Worm (Caenorhabditis elegans): ENCODE data around the gene C14C11.2.

The C14C11.2 gene

ce11 chrV:5699835-5700441, 39.0 kb downstream of the C14C11.2 start, which contains the start of gene clec-1:
Gene clec-1, plus strand, starts transcription at chrV:5700154.
- no peak for TF ChIP-seq flt-1 (GFP tag; IDR thresholded peaks at IDR 0.05)
- TF ChIP-seq hnd-1 (tag; optimal IDR thresholded peaks at IDR 0.05), result no peak
- TF ChIP-seq tbx-37 (GFP tag; conservative IDR thresholded peaks at IDR 0.05), result no peak
- TF ChIP-seq hmg-4 (GFP tag; optimal IDR thresholded peaks at IDR 0.05), result no peak
- no peak for TF ChIP-seq ceh-36 (tag; optimal IDR thresholded peaks at IDR 0.05)
- no peak for TF ChIP-seq scrt-1 (GFP tag; IDR thresholded peaks at IDR 0.05)
- no peak for TF ChIP-seq tra-4 (tag; optimal IDR thresholded peaks at IDR 0.05)
- TF ChIP-seq F13C5.2 (tag; optimal IDR thresholded peaks at IDR 0.05), result no peak
- no peak for TF ChIP-seq tbx-11 (GFP tag; IDR thresholded peaks at IDR 0.05)
- TF ChIP-seq hmbx-1 (tag; optimal IDR thresholded peaks at IDR 0.05), result no peak
- no peak for TF ChIP-seq ceh-13 (GFP tag; optimal IDR thresholded peaks at IDR 0.05)
- no peak for TF ChIP-seq pes-1 (GFP tag; IDR thresholded peaks at IDR 0.05)
- no peak for TF ChIP-seq sea-1 (GFP tag; conservative IDR thresholded peaks at IDR 0.05)
- TF ChIP-seq ets-7 (tag; optimal IDR thresholded peaks at IDR 0.05), result no peak
- TF ChIP-seq aly-1 (tag; optimal IDR thresholded peaks at IDR 0.05), result no peak
- no peak for TF ChIP-seq ama-1 (optimal IDR thresholded peaks at IDR 0.05)
- TF ChIP-seq B0310.2 (tag; optimal IDR thresholded peaks at IDR 0.05), result no peak

- no peak for TF ChIP-seq flt-1 (GFP tag; IDR thresholded peaks at IDR 0.05)
- TF ChIP-seq ceh-36 (tag; optimal IDR thresholded peaks at IDR 0.05), result no peak
- TF ChIP-seq tbx-11 (GFP tag; IDR thresholded peaks at IDR 0.05), result no peak
- no peak for TF ChIP-seq B0310.2 (tag; optimal IDR thresholded peaks at IDR 0.05)
- no peak for TF ChIP-seq F13C5.2 (tag; optimal IDR thresholded peaks at IDR 0.05)
- no peak for TF ChIP-seq sea-1 (GFP tag; conservative IDR thresholded peaks at IDR 0.05)
Observed at ce11 chrV:5701106-5701505, 40.1 kb downstream of the C14C11.2 start.

- TF ChIP-seq hmg-4 (GFP tag; optimal IDR thresholded peaks at IDR 0.05) (no peak), ama-1 (optimal IDR thresholded peaks at IDR 0.05) (no peak), scrt-1 (GFP tag; IDR thresholded peaks at IDR 0.05) (no peak), tbx-37 (GFP tag; conservative IDR thresholded peaks at IDR 0.05) (no peak), hmbx-1 (tag; optimal IDR thresholded peaks at IDR 0.05) (no peak), flt-1 (GFP tag; IDR thresholded peaks at IDR 0.05) (no peak), ceh-36 (tag; optimal IDR thresholded peaks at IDR 0.05) (no peak)
Observed at ce11 chrV:5704467-5704866, 43.5 kb downstream of the C14C11.2 start.

- TF ChIP-seq tbx-11 (GFP tag; IDR thresholded peaks at IDR 0.05), result no peak
- no peak for TF ChIP-seq tra-4 (tag; optimal IDR thresholded peaks at IDR 0.05)
- no peak for TF ChIP-seq sea-1 (GFP tag; conservative IDR thresholded peaks at IDR 0.05)
- no peak for TF ChIP-seq ceh-36 (tag; optimal IDR thresholded peaks at IDR 0.05)
- TF ChIP-seq aly-1 (tag; optimal IDR thresholded peaks at IDR 0.05), result no peak
- TF ChIP-seq F13C5.2 (tag; optimal IDR thresholded peaks at IDR 0.05), result no peak
- no peak for TF ChIP-seq pes-1 (GFP tag; IDR thresholded peaks at IDR 0.05)
- no peak for TF ChIP-seq hmg-4 (GFP tag; optimal IDR thresholded peaks at IDR 0.05)
- no peak for TF ChIP-seq hnd-1 (tag; optimal IDR thresholded peaks at IDR 0.05)
- no peak for TF ChIP-seq ama-1 (optimal IDR thresholded peaks at IDR 0.05)
- no peak for TF ChIP-seq ceh-13 (GFP tag; optimal IDR thresholded peaks at IDR 0.05)
- no peak for TF ChIP-seq tbx-37 (GFP tag; conservative IDR thresholded peaks at IDR 0.05)
Observed at ce11 chrV:5705510-5705909, 44.6 kb downstream of the C14C11.2 start, which contains the start of gene peli-1. Gene peli-1, plus strand, starts transcription at chrV:5705810.

- TF ChIP-seq hnd-1 (tag; optimal IDR thresholded peaks at IDR 0.05) (no peak), F13C5.2 (tag; optimal IDR thresholded peaks at IDR 0.05) (no peak), aly-1 (tag; optimal IDR thresholded peaks at IDR 0.05) (no peak), scrt-1 (GFP tag; IDR thresholded peaks at IDR 0.05) (no peak), pes-1 (GFP tag; IDR thresholded peaks at IDR 0.05) (no peak), B0310.2 (tag; optimal IDR thresholded peaks at IDR 0.05) (no peak), flt-1 (GFP tag; IDR thresholded peaks at IDR 0.05) (no peak), hmg-4 (GFP tag; optimal IDR thresholded peaks at IDR 0.05) (no peak)
Observed at ce11 chrV:5708331-5708730, 47.4 kb downstream of the C14C11.2 start.

- TF ChIP-seq ama-1 (optimal IDR thresholded peaks at IDR 0.05) (no peak), hmbx-1 (tag; optimal IDR thresholded peaks at IDR 0.05) (no peak), tbx-11 (GFP tag; IDR thresholded peaks at IDR 0.05) (no peak), F13C5.2 (tag; optimal IDR thresholded peaks at IDR 0.05) (no peak), tbx-37 (GFP tag; conservative IDR thresholded peaks at IDR 0.05) (no peak)
Observed at ce11 chrV:5712189-5712588, 51.2 kb downstream of the C14C11.2 start.

ce11 chrV:5712652-5713051, 51.7 kb downstream of the C14C11.2 start, which contains the start of gene gcst-1:
Gene gcst-1, plus strand, starts transcription at chrV:5712928.
- TF ChIP-seq ama-1 (optimal IDR thresholded peaks at IDR 0.05) (no peak), scrt-1 (GFP tag; IDR thresholded peaks at IDR 0.05) (no peak), B0310.2 (tag; optimal IDR thresholded peaks at IDR 0.05) (no peak), aly-1 (tag; optimal IDR thresholded peaks at IDR 0.05) (no peak), pes-1 (GFP tag; IDR thresholded peaks at IDR 0.05) (no peak), sea-1 (GFP tag; conservative IDR thresholded peaks at IDR 0.05) (no peak), tbx-11 (GFP tag; IDR thresholded peaks at IDR 0.05) (no peak), hnd-1 (tag; optimal IDR thresholded peaks at IDR 0.05) (no peak), tbx-37 (GFP tag; conservative IDR thresholded peaks at IDR 0.05) (no peak), ets-7 (tag; optimal IDR thresholded peaks at IDR 0.05) (no peak), F13C5.2 (tag; optimal IDR thresholded peaks at IDR 0.05) (no peak), hmg-4 (GFP tag; optimal IDR thresholded peaks at IDR 0.05) (no peak), tra-4 (tag; optimal IDR thresholded peaks at IDR 0.05) (no peak), ceh-36 (tag; optimal IDR thresholded peaks at IDR 0.05) (no peak), flt-1 (GFP tag; IDR thresholded peaks at IDR 0.05) (no peak), ceh-13 (GFP tag; optimal IDR thresholded peaks at IDR 0.05) (no peak)
